Worm (Caenorhabditis elegans): Measurements from ENCODE around the gene F46C5.4.

DNA sequence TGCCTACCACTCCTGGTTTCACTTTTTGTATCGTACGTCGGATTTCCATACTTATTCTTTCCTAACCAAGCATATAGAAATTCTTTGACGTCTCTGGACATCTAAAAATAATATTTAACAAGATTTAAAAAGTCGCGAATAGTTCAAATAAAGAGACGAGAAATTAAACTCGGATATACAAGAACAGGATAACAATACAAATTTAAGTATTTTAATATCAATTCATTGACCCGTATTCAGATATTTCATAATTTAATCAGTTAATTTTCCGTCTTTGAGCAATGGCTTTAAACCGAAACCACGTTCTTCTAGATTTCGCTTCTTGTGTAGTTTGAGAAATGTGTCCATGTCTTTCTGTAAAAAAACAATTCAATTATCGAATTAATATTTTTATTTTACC lies 47.7 kb downstream of the F46C5.4 start, which contains the start of gene rha-1:
- no peak for TF ChIP-seq fkh-10 (GFP tag; optimal IDR thresholded peaks at IDR 0.05)
- TF ChIP-seq ceh-48 (tag; optimal IDR thresholded peaks at IDR 0.05): no peak
- TF ChIP-seq mec-3 (tag; optimal IDR thresholded peaks at IDR 0.05; ENCODE audit: borderline replicate concordance): no peak
- TF ChIP-seq hlh-15 (tag; optimal IDR thresholded peaks at IDR 0.05): no peak
- TF ChIP-seq zip-5 (tag; optimal IDR thresholded peaks at IDR 0.05): no peak
- TF ChIP-seq ama-1 (optimal IDR thresholded peaks at IDR 0.05): no peak
- TF ChIP-seq nhr-11 (tag; optimal IDR thresholded peaks at IDR 0.05): no peak
- no peak for TF ChIP-seq nfya-1 (tag; optimal IDR thresholded peaks at IDR 0.05)
- no peak for TF ChIP-seq sox-2 (GFP tag; IDR thresholded peaks at IDR 0.05)
- TF ChIP-seq K09A11.1 (tag; optimal IDR thresholded peaks at IDR 0.05; ENCODE audit: insufficient read depth): no peak
- no peak for TF ChIP-seq ets-4 (tag; optimal IDR thresholded peaks at IDR 0.05)

All from whole organism, late embryonic.